Worm (Caenorhabditis elegans) whole organism, L2 larva: ENCODE data around the gene srsx-19.

Experiments
- C34F6.9 ChIP-seq: fragments of 150-350 bp; optimal IDR thresholded peaks from 2 replicates; lab custom pipeline; 2014; ENCODE audit warnings: missing biosample characterization, missing genetic modification characterization
- ZK546.5 ChIP-seq: sonication (generic microtip); optimal IDR thresholded peaks from 2 replicates; lab custom pipeline; 2017; ENCODE audit warnings: missing biosample characterization, missing genetic modification characterization
- ama-1 ChIP-seq: fragments of 150-350 bp; optimal IDR thresholded peaks from 2 replicates; lab custom pipeline; 2018; ENCODE audit warnings: inconsistent platforms
- ceh-16 ChIP-seq: fragments of 150-350 bp; optimal IDR thresholded peaks from 2 replicates; lab custom pipeline; 2014; ENCODE audit warnings: missing biosample characterization, missing genetic modification characterization
- crh-2 ChIP-seq: sonication (generic microtip); optimal IDR thresholded peaks from 2 replicates; lab custom pipeline; 2017; ENCODE audit warnings: missing biosample characterization, missing genetic modification characterization
- dmd-4 ChIP-seq: sonication (generic microtip); optimal IDR thresholded peaks from 2 replicates; lab custom pipeline; 2017; ENCODE audit warnings: missing biosample characterization, missing genetic modification characterization
- egl-27 ChIP-seq: sonication (generic microtip); optimal IDR thresholded peaks from 3 replicates; lab custom pipeline; 2017; ENCODE audit warnings: missing biosample characterization, missing genetic modification reagents, missing genetic modification characterization
- elt-3 ChIP-seq: sonication (generic microtip); optimal IDR thresholded peaks from 2 replicates; lab custom pipeline; 2017; ENCODE audit warnings: missing biosample characterization, missing genetic modification characterization
- gmeb-1 ChIP-seq: fragments of 150-350 bp; optimal IDR thresholded peaks from 2 replicates; lab custom pipeline; 2014; ENCODE audit warnings: missing biosample characterization, missing genetic modification characterization
- lin-13 ChIP-seq: fragments of 150-350 bp; optimal IDR thresholded peaks from 2 replicates; lab custom pipeline; 2014; ENCODE audit warnings: missing biosample characterization, missing genetic modification reagents, missing genetic modification characterization
- mab-5 ChIP-seq: fragments of 150-350 bp; optimal IDR thresholded peaks from 2 replicates; lab custom pipeline; 2014; ENCODE audit warnings: missing biosample characterization, missing genetic modification characterization
- mbf-1 ChIP-seq: sonication (generic microtip); optimal IDR thresholded peaks from 2 replicates; lab custom pipeline; 2017; ENCODE audit warnings: missing biosample characterization, missing genetic modification characterization
- mdl-1 ChIP-seq, 2 experiments: fragments of 150-350 bp in 1 of 2; sonication (generic microtip) in 1 of 2; optimal IDR thresholded peaks; 2 replicates each; lab custom pipeline; 2017; ENCODE audit warnings: missing biosample characterization in 2 of 2, missing genetic modification characterization in 2 of 2
- nhr-10 ChIP-seq: sonication (generic microtip); optimal IDR thresholded peaks from 2 replicates; lab custom pipeline; 2017; ENCODE audit warnings: missing biosample characterization, missing genetic modification characterization
- nhr-12 ChIP-seq: fragments of 150-350 bp; optimal IDR thresholded peaks from 2 replicates; lab custom pipeline; 2014; ENCODE audit warnings: missing biosample characterization, missing genetic modification characterization
- nhr-21 ChIP-seq: fragments of 150-350 bp; optimal IDR thresholded peaks from 2 replicates; lab custom pipeline; 2014; ENCODE audit warnings: missing biosample characterization, missing genetic modification characterization
- nhr-23 ChIP-seq: fragments of 150-350 bp; optimal IDR thresholded peaks from 2 replicates; lab custom pipeline; 2014; ENCODE audit warnings: missing biosample characterization, missing genetic modification reagents, missing genetic modification characterization
- nhr-237 ChIP-seq: fragments of 150-350 bp; optimal IDR thresholded peaks from 2 replicates; lab custom pipeline; 2014; ENCODE audit warnings: missing biosample characterization, missing genetic modification characterization
- nhr-25 ChIP-seq: fragments of 150-350 bp; sonication (generic microtip); optimal IDR thresholded peaks from 3 replicates; lab custom pipeline; 2014; ENCODE audit warnings: missing biosample characterization, missing genetic modification characterization
- skn-1 ChIP-seq: sonication (generic microtip); optimal IDR thresholded peaks from 2 replicates; lab custom pipeline; 2017; ENCODE audit warnings: missing biosample characterization, missing genetic modification characterization
- snpc-4 ChIP-seq: fragments of 150-350 bp; optimal IDR thresholded peaks from 2 replicates; lab custom pipeline; 2014; ENCODE audit warnings: missing biosample characterization, missing genetic modification characterization
- unc-39 ChIP-seq: fragments of 150-350 bp; optimal IDR thresholded peaks from 2 replicates; lab custom pipeline; 2014; ENCODE audit warnings: missing biosample characterization, missing genetic modification characterization
- unc-55 ChIP-seq: fragments of 150-350 bp; sonication (generic microtip); optimal IDR thresholded peaks from 3 replicates; lab custom pipeline; 2014; ENCODE audit warnings: missing biosample characterization, missing genetic modification reagents, missing genetic modification characterization
- unc-62 ChIP-seq: fragments of 150-350 bp; optimal IDR thresholded peaks from 2 replicates; lab custom pipeline; 2014; ENCODE audit warnings: missing biosample characterization, missing genetic modification reagents, missing genetic modification characterization
- ztf-1 ChIP-seq: fragments of 200-800 bp; sonication (Bioruptor generic); conservative IDR thresholded peaks from 2 replicates; pipeline ENCODE4 v1.3.6; 2022; ENCODE audit warnings: missing genetic modification characterization, missing compliant biosample characterization
- ztf-11 ChIP-seq: sonication (generic microtip); optimal IDR thresholded peaks from 2 replicates; lab custom pipeline; 2017; ENCODE audit warnings: missing biosample characterization, missing genetic modification characterization
- ztf-4 ChIP-seq: fragments of 150-350 bp; optimal IDR thresholded peaks from 2 replicates; lab custom pipeline; 2014; ENCODE audit warnings: missing biosample characterization, missing genetic modification characterization

Gene srsx-19

DNA sequence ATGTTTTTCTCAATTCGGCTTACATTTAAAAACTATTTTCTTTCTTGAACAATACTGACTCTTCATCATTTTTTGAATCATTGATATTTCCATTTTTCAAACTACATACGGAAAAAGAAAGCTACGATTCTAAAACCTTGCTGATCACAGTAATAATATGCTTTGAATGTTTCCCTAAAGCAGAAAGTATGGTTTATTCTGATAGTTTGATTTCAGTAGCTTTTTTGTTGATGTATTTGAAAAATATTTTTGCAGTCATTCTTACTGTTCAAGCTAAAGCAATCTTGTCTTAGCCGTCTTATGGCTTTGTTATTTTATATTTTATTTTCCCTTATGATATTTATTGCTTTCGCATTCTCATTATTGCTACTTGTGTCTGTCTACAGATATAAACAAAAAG lies 42.0 kb downstream of the srsx-19 start, which contains the start of gene srxa-13:
Gene srxa-13, plus strand, starts transcription at position 301 of the 400 bp plus-strand sequence.
- no peak for TF ChIP-seq ztf-1 (GFP tag; lab: Robert Waterston, UW)
- no peak for TF ChIP-seq ztf-4 (tag; lab: Kevin White, UChicago)
- TF ChIP-seq mbf-1 (tag; lab: Kevin White, UChicago): no peak
- TF ChIP-seq lin-13 (GFP tag; lab: Kevin White, UChicago): no peak
- TF ChIP-seq nhr-10 (tag; lab: Kevin White, UChicago): no peak
- no peak for TF ChIP-seq egl-27 (tag; lab: Kevin White, UChicago)
- TF ChIP-seq ama-1 (lab: Kevin White, UChicago): no peak
- TF ChIP-seq dmd-4 (tag; lab: Kevin White, UChicago): no peak
- no peak for TF ChIP-seq nhr-12 (tag; lab: Kevin White, UChicago)
- TF ChIP-seq crh-2: no peak

DNA sequence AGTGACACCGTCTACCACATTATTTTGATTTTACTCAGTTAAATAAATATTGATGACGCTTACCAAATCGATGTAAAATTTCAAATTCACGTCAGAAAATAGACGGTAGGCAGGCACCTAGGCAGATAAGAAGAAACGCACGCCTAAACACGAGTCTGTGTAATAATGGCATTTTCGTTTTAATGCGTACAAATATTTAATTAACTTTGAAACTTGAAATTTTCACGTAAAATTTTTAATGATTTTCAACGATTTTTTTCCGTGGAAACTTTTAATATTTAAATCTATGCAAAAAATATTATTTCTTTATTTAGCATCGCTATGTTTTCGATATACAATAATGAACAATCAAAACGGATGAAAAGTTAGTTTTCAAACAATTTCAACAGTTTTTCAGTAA lies 43.8 kb downstream of the srsx-19 start, which contains the start of gene C06B3.16:
Gene C06B3.16, plus strand, starts transcription at position 301 of the 400 bp plus-strand sequence.
- TF ChIP-seq egl-27 (tag; lab: Kevin White, UChicago) (no peak), mbf-1 (tag; lab: Kevin White, UChicago) (no peak), ztf-11 (tag; lab: Kevin White, UChicago) (no peak), crh-2 (no peak)
- TF ChIP-seq, all 48 proteins: peak for 0

DNA sequence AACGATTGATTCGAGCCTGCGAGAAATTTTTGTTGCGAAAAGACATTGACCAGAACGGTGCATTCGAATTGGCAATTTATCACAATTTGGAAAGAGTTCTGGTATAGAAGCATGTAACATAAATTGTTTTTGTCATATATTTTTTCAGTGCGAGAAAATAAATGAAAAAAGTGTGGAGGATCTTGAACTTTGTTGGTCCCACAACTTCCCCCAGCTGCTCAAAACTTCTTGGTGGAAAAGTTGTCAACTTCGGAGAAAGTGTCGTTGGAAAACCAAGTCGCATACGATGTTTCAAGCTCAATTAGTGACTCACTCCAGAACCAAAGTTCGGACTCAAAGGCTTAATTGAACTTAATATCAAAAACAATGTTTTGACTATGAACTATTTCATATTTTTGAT lies 44.5 kb downstream of the srsx-19 start:
- no peak for TF ChIP-seq unc-55 (GFP tag; lab: Kevin White, UChicago)
- TF ChIP-seq ztf-11 (tag; lab: Kevin White, UChicago): no peak
- no peak for TF ChIP-seq skn-1 (tag; lab: Kevin White, UChicago)
- no peak for TF ChIP-seq mdl-1 (tag; optimal IDR thresholded peaks at IDR 0.05; lab: Kevin White, UChicago)
- TF ChIP-seq, all 48 proteins: peak for 0

DNA sequence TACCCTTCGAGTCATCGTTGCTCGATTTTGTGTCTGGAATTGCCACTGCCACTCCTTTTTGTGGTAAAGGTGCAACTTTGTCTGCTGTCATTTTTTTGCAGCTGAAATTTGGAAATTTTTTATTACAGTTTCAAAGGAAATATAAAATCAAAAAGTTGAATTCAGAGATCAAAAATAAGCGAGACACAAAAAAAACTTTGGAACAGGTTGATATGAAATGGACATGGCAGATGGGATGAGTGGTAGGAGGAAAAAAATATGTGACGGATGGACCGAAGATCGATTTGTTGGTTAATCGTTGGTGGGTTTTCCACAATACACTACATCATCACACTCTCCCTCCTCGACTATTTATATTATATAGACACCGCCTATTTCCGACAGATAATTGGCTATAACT lies 47.1 kb downstream of the srsx-19 start, which contains the start of gene R10D12.1:
Gene R10D12.1, minus strand, starts transcription at position 101 of the 400 bp plus-strand sequence.
- TF ChIP-seq snpc-4 (tag; lab: Kevin White, UChicago): no peak
- no peak for TF ChIP-seq unc-39
- no peak for TF ChIP-seq elt-3 (tag; lab: Kevin White, UChicago)
- no peak for TF ChIP-seq nhr-23 (tag; lab: Kevin White, UChicago)
- no peak for TF ChIP-seq nhr-10 (tag; lab: Kevin White, UChicago)
- no peak for TF ChIP-seq ceh-16
- TF ChIP-seq nhr-237: no peak
- TF ChIP-seq unc-62 (GFP tag; lab: Kevin White, UChicago): no peak
- no peak for TF ChIP-seq ztf-11 (tag; lab: Kevin White, UChicago)

DNA sequence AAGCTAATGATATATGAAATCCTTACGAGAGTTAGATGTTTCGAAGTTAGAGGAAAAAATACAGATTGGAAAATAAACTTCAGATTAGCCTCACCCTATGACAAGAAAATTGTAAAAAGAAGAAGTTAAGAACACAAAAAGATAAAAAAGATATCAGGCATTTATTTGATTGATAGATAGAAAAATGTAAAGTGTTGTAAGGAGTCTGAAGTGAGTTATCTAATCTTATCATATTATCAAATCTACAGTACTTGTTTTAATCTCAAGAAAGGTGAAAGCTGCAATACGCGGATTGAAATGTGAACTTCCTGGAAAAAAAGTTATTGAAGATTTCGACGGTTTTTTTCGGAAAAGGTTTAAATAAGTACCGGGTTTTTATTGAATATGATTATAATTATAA lies 48.0 kb downstream of the srsx-19 start:
- TF ChIP-seq nhr-21 (no peak), ZK546.5 (tag; lab: Kevin White, UChicago) (no peak), unc-39 (no peak), mab-5 (tag; lab: Kevin White, UChicago) (no peak), dmd-4 (tag; lab: Kevin White, UChicago) (no peak), gmeb-1 (tag; lab: Kevin White, UChicago) (no peak)
- TF ChIP-seq, all 48 proteins: peak for 0

DNA sequence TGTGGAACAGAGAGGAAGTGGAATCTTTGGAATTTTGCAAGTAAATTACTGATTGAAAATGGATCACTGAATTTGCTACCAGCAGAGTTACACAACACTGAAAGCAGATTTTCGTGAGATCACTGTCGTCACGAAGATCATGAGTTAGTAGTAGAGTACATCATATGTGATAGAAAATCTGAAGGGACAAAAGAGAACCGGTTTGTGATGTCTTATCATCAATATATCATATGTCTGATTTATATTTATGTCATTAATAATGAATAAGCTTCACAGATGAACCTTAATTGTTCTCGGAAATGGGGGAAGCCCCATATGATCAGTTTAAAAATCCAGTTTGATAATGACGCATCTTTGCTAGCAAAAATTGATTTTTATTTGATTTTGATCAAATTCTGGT lies 48.6 kb downstream of the srsx-19 start:
- TF ChIP-seq nhr-25 (tag; lab: Kevin White, UChicago): peak; percentile 60
- TF ChIP-seq C34F6.9: no peak
- TF ChIP-seq nhr-21: peak; percentile 45
- TF ChIP-seq, all 48 proteins: peak for 2

DNA sequence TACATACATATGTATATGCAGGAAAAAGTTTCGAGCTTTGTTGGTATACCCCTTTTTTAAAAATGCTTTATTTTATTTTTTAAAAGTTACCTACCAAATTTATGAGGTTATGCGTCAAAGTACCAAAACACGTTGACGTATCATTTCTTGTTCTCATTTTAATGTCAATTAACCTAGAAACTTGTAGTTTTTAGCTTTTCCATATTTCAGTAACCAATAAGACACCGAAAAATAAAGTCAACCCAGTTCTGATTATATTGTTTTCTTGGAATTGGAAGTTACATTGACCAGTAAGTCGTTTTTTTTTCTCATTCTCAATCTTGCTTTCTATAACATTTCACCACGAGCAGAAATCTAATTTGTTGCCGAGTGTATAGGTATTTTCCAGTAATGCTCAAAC lies 49.4 kb downstream of the srsx-19 start, which contains the start of gene srw-145:
Gene srw-145, plus strand, starts transcription at position 301 of the 400 bp plus-strand sequence.
- TF ChIP-seq nhr-12 (tag; lab: Kevin White, UChicago) (peak; percentile 3), ztf-11 (tag; lab: Kevin White, UChicago) (no peak), nhr-21 (peak; percentile 41)
